ENCODE assay signal across 1 fruit fly cellular context in the genomic region with DNA sequence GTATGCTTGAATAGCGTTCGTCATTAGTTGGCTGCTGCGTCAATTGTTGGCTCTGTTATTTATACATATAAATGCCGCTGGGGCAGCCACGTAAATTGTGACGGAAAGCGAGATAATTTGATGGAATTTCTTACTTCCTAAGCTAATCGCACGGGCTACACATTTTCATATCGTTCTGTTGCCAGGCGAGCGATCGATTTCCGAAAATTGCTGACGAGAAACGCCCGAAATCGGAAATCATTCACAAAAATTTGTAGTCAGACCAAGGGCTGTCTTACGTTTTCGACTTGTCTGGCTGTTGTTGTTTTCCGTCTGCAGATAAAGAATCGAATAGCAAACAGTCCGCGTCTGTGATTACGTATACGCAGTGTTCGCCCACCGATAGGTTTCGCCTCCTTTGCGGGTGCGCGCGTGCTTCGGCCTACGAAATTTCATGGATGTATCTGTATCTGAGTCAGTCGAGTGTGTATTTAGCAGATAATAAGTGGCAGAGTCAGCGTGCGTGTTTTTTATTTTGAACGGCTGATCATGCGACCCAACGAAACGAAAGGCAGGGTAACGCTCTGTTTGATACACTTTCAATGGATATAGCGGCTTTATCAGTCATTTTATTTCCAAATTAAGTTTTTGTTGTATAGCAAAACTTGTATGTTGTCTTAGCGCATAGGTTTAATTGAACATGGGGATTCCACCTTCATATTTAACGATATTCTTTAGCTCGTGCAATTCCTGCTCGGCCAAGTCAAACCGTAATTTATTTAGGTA.
A peak's percentile ranks its signal among the peaks of the same experiment; 100 is the strongest.
TF ChIP-seq lines count a peak whose summit lies in the region.

No protein-coding gene starts in this region.

TF ChIP-seq in whole organism, embryonic, 481 proteins besides CTCF, POLR2A, EP300 and RAD21 (continued from another document):
- TF ChIP-seq Opbp (GFP tag; IDR thresholded peaks at IDR 0.05; lab: Robert Waterston, UW; ENCODE audit: partially characterized antibody) = no peak
- peak; percentile 60; the same call in 1 of the 3 replicates for TF ChIP-seq CG2889 (GFP tag; IDR thresholded peaks at IDR 0.05; lab: Robert Waterston, UW)
- TF ChIP-seq pnt (GFP tag; optimal IDR thresholded peaks at IDR 0.05; lab: Kevin White, UChicago) = peak; percentile 62
- peak; percentile 79 for TF ChIP-seq CG11504 (tag; optimal IDR thresholded peaks at IDR 0.05; lab: Kevin White, UChicago)
- peak; percentile 70; the same call in 2 of the 3 replicates for TF ChIP-seq Dbx (GFP tag; IDR thresholded peaks at IDR 0.05; lab: Robert Waterston, UW)
- TF ChIP-seq CG31441 (GFP tag; IDR thresholded peaks at IDR 0.05; lab: Robert Waterston, UW) = peak; percentile 68
- TF ChIP-seq fd3F (GFP tag; optimal IDR thresholded peaks at IDR 0.05; lab: Kevin White, UChicago) = peak; percentile 27
- TF ChIP-seq dm (GFP tag; optimal IDR thresholded peaks at IDR 0.05; lab: Kevin White, UChicago) = peak; percentile 2
- no peak for TF ChIP-seq h (optimal IDR thresholded peaks at IDR 0.05; lab: Kevin White, UChicago)
- TF ChIP-seq Fer1 (GFP tag; optimal IDR thresholded peaks at IDR 0.05; lab: Kevin White, UChicago) = peak; percentile 76
- TF ChIP-seq CG42726 (GFP tag; IDR thresholded peaks at IDR 0.05; lab: Robert Waterston, UW; ENCODE audit: partially characterized antibody) = no peak
- no peak for TF ChIP-seq hkb (optimal IDR thresholded peaks at IDR 0.05; lab: Kevin White, UChicago)
- TF ChIP-seq hkb (GFP tag; IDR thresholded peaks at IDR 0.05; lab: Robert Waterston, UW) = peak; percentile 74
- no peak for TF ChIP-seq Vsx1 (GFP tag; optimal IDR thresholded peaks at IDR 0.05; lab: Kevin White, UChicago)
- peak; percentile 16 for TF ChIP-seq tin (GFP tag; optimal IDR thresholded peaks at IDR 0.05; lab: Kevin White, UChicago)
- peak; percentile 24 for TF ChIP-seq gcm (GFP tag; optimal IDR thresholded peaks at IDR 0.05; lab: Kevin White, UChicago)
- peak; percentile 67 for TF ChIP-seq PHDP (tag; optimal IDR thresholded peaks at IDR 0.05; lab: Kevin White, UChicago)
- no peak for TF ChIP-seq btn (GFP tag; optimal IDR thresholded peaks at IDR 0.05; lab: Kevin White, UChicago)
- TF ChIP-seq BEAF-32 (GFP tag; optimal IDR thresholded peaks at IDR 0.05; lab: Kevin White, UChicago) = no peak
- TF ChIP-seq CG11398 (GFP tag; optimal IDR thresholded peaks at IDR 0.05; lab: Kevin White, UChicago) = peak; percentile 58
- TF ChIP-seq otp (GFP tag; IDR thresholded peaks at IDR 0.05; lab: Robert Waterston, UW) = no peak
- TF ChIP-seq CG9932 (GFP tag; IDR thresholded peaks at IDR 0.05; lab: Robert Waterston, UW) = peak; percentile 71
- peak; percentile 75 for TF ChIP-seq ci (GFP tag; IDR thresholded peaks at IDR 0.05; lab: Robert Waterston, UW)
- TF ChIP-seq CG11093 (GFP tag; IDR thresholded peaks at IDR 0.05; lab: Robert Waterston, UW) = no peak
- peak; percentile 4 for TF ChIP-seq ERR (GFP tag; optimal IDR thresholded peaks at IDR 0.05; lab: Kevin White, UChicago)
- peak; percentile 10 for TF ChIP-seq CG4617 (GFP tag; optimal IDR thresholded peaks at IDR 0.05; lab: Kevin White, UChicago; ENCODE audit: borderline replicate concordance)
- no peak for TF ChIP-seq ato (GFP tag; IDR thresholded peaks at IDR 0.05; lab: Robert Waterston, UW; ENCODE audit: partially characterized antibody)
- peak; percentile 59 for TF ChIP-seq CG18011 (GFP tag; optimal IDR thresholded peaks at IDR 0.05; lab: Kevin White, UChicago)
- no peak for TF ChIP-seq Stat92E (GFP tag; optimal IDR thresholded peaks at IDR 0.05; lab: Kevin White, UChicago)
- no peak for TF ChIP-seq CG10565 (GFP tag; optimal IDR thresholded peaks at IDR 0.05; lab: Kevin White, UChicago)
- no peak for TF ChIP-seq sna (GFP tag; IDR thresholded peaks at IDR 0.05; lab: Robert Waterston, UW; ENCODE audit: partially characterized antibody)
- TF ChIP-seq Blimp-1 (GFP tag; optimal IDR thresholded peaks at IDR 0.05; lab: Kevin White, UChicago) = peak; percentile 51
- TF ChIP-seq CG10959 (GFP tag; IDR thresholded peaks at IDR 0.05; lab: Robert Waterston, UW) = no peak
- TF ChIP-seq dmrt11E (tag; optimal IDR thresholded peaks at IDR 0.05; lab: Kevin White, UChicago) = no peak
- no peak for TF ChIP-seq twi (tag; optimal IDR thresholded peaks at IDR 0.05; lab: Kevin White, UChicago)
- peak; percentile 47 for TF ChIP-seq Usf (GFP tag; optimal IDR thresholded peaks at IDR 0.05; lab: Kevin White, UChicago)
- TF ChIP-seq cato (GFP tag; optimal IDR thresholded peaks at IDR 0.05; lab: Kevin White, UChicago; ENCODE audit: borderline replicate concordance) = no peak
- no peak for TF ChIP-seq ham (GFP tag; IDR thresholded peaks at IDR 0.05; lab: Robert Waterston, UW)
- peak; percentile 27 for TF ChIP-seq CG5180 (GFP tag; optimal IDR thresholded peaks at IDR 0.05; lab: Kevin White, UChicago)
- TF ChIP-seq CG7839 (tag; optimal IDR thresholded peaks at IDR 0.05; lab: Kevin White, UChicago) = peak; percentile 76
- TF ChIP-seq CG15011 (GFP tag; optimal IDR thresholded peaks at IDR 0.05; lab: Kevin White, UChicago) = peak; percentile 33
- peak; percentile 84 for TF ChIP-seq CG3281 (GFP tag; optimal IDR thresholded peaks at IDR 0.05; lab: Kevin White, UChicago)
- TF ChIP-seq vvl (GFP tag; IDR thresholded peaks at IDR 0.05; lab: Robert Waterston, UW) = peak; percentile 66
- TF ChIP-seq CG6654 (GFP tag; optimal IDR thresholded peaks at IDR 0.05; lab: Kevin White, UChicago) = peak; percentile 9
- TF ChIP-seq CG2116 (GFP tag; optimal IDR thresholded peaks at IDR 0.05; lab: Kevin White, UChicago) = peak; percentile 3
- no peak for TF ChIP-seq NK7.1 (GFP tag; optimal IDR thresholded peaks at IDR 0.05; lab: Kevin White, UChicago)
- TF ChIP-seq CG9817 (tag; optimal IDR thresholded peaks at IDR 0.05; lab: Kevin White, UChicago) = peak; percentile 74
- TF ChIP-seq usp (GFP tag; optimal IDR thresholded peaks at IDR 0.05; lab: Kevin White, UChicago) = no peak
- TF ChIP-seq Rx (GFP tag; IDR thresholded peaks at IDR 0.05; lab: Robert Waterston, UW) = peak; percentile 61
- TF ChIP-seq luna (GFP tag; optimal IDR thresholded peaks at IDR 0.05; lab: Kevin White, UChicago) = peak; percentile 55
- TF ChIP-seq Neu2 (GFP tag; optimal IDR thresholded peaks at IDR 0.05; lab: Kevin White, UChicago; ENCODE audit: borderline replicate concordance) = no peak
- TF ChIP-seq Aef1 (GFP tag; IDR thresholded peaks at IDR 0.05; lab: Robert Waterston, UW) = peak; percentile 60
- peak; percentile 57 for TF ChIP-seq CG4328 (GFP tag; optimal IDR thresholded peaks at IDR 0.05; lab: Kevin White, UChicago)
